Fruit fly (Drosophila melanogaster): ENCODE results near the gene mtgo.

DNA sequence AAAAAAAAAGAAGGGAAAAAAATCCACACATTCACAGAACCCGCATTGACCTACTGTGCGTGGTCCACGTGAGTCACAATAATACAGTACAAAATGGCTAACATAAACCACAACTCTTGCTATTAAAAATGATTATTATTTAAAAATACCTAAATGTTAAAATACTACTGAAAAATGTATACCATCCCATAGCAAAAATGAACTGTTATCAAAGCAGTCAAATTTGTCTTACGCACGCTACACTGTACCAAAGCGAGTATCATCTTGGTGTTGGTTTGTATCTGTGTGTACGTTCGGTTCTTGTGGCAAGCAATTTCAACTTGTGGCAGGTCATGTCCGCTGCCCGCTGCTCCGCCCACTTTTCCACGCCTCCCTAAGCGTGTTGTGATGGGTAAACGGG, 44.3 kb upstream of the mtgo start:
- TF ChIP-seq CG14711 (tag; optimal IDR thresholded peaks at IDR 0.05) (peak; percentile 35), Clk (GFP tag; optimal IDR thresholded peaks at IDR 0.05) (no peak), toe (GFP tag; optimal IDR thresholded peaks at IDR 0.05) (peak; percentile 40), Crg-1 (GFP tag; optimal IDR thresholded peaks at IDR 0.05) (no peak), Mnt (GFP tag; optimal IDR thresholded peaks at IDR 0.05) (no peak), CG33017 (tag; optimal IDR thresholded peaks at IDR 0.05) (peak; percentile 75), CG11617 (GFP tag; optimal IDR thresholded peaks at IDR 0.05) (no peak), CG5204 (GFP tag; optimal IDR thresholded peaks at IDR 0.05) (peak; percentile 54)
